Worm (Caenorhabditis elegans) whole organism, L2 larva: Measurements from ENCODE around the gene F54F7.14.

Experiments
- ama-1 ChIP-seq: fragments of 150-350 bp; optimal IDR thresholded peaks from 2 replicates; lab custom pipeline; 2018; ENCODE audit warnings: inconsistent platforms
- ceh-16 ChIP-seq: fragments of 150-350 bp; optimal IDR thresholded peaks from 2 replicates; lab custom pipeline; 2014; ENCODE audit warnings: missing biosample characterization, missing genetic modification characterization
- egl-27 ChIP-seq: sonication (generic microtip); optimal IDR thresholded peaks from 3 replicates; lab custom pipeline; 2017; ENCODE audit warnings: missing biosample characterization, missing genetic modification reagents, missing genetic modification characterization
- elt-1 ChIP-seq: fragments of 150-350 bp; optimal IDR thresholded peaks from 2 replicates; lab custom pipeline; 2014; ENCODE audit warnings: missing biosample characterization, missing genetic modification characterization
- fos-1 ChIP-seq: fragments of 150-350 bp; optimal IDR thresholded peaks from 2 replicates; lab custom pipeline; 2014; ENCODE audit warnings: missing biosample characterization, missing genetic modification characterization
- nhr-129 ChIP-seq: fragments of 150-350 bp; optimal IDR thresholded peaks from 2 replicates; lab custom pipeline; 2014; ENCODE audit warnings: missing biosample characterization, missing genetic modification characterization
- nhr-23 ChIP-seq: fragments of 150-350 bp; optimal IDR thresholded peaks from 2 replicates; lab custom pipeline; 2014; ENCODE audit warnings: missing biosample characterization, missing genetic modification reagents, missing genetic modification characterization
- nhr-77 ChIP-seq: fragments of 150-350 bp; optimal IDR thresholded peaks from 2 replicates; lab custom pipeline; 2014; ENCODE audit warnings: missing biosample characterization, missing genetic modification characterization
- sem-4 ChIP-seq: fragments of 150-350 bp; optimal IDR thresholded peaks from 2 replicates; lab custom pipeline; 2014; ENCODE audit warnings: missing biosample characterization, missing genetic modification reagents, missing genetic modification characterization
- sma-9 ChIP-seq, 2 experiments: fragments of 150-350 bp in 1 of 2; sonication (generic microtip) in 1 of 2; optimal IDR thresholded peaks; 2 replicates each; lab custom pipeline; 2014 to 2016; ENCODE audit warnings: missing genetic modification characterization in 2 of 2, mild to moderate bottlenecking in 1 of 2, missing biosample characterization in 1 of 2, missing compliant biosample characterization in 1 of 2, missing genetic modification reagents in 1 of 2, moderate library complexity in 1 of 2
- snpc-4 ChIP-seq: fragments of 150-350 bp; optimal IDR thresholded peaks from 2 replicates; lab custom pipeline; 2014; ENCODE audit warnings: missing biosample characterization, missing genetic modification characterization
- unc-39 ChIP-seq: fragments of 150-350 bp; optimal IDR thresholded peaks from 2 replicates; lab custom pipeline; 2014; ENCODE audit warnings: missing biosample characterization, missing genetic modification characterization
- unc-55 ChIP-seq: fragments of 150-350 bp; sonication (generic microtip); optimal IDR thresholded peaks from 3 replicates; lab custom pipeline; 2014; ENCODE audit warnings: missing biosample characterization, missing genetic modification reagents, missing genetic modification characterization

DNA sequence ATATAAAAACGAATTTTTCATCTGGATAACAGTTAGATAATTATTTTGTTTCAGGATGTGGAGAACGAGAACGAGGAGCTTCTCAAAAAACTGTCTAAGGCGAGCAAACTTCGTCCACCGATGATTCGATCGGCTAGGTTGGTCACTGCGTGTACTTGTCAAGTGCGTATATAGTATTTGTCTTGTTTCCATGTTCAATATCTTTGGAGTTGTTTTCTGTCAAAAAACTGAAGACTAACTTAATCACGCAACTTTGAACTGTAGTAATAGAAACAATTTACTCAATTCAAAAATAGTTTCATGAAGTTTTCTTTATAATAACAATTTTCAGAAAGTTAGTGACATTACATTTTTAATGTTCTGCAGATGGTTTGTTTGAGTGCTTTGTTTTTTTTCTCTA is 22.0 kb upstream of the F54F7.14 start:
- TF ChIP-seq nhr-77 (tag; lab: Kevin White, UChicago), result no peak
- TF ChIP-seq egl-27 (tag; lab: Kevin White, UChicago), result no peak
- no peak for TF ChIP-seq unc-39
- no peak for TF ChIP-seq unc-55 (GFP tag; lab: Kevin White, UChicago)
- TF ChIP-seq ama-1 (lab: Kevin White, UChicago), result no peak
- TF ChIP-seq sma-9 (GFP tag; optimal IDR thresholded peaks at IDR 0.05; lab: Kevin White, UChicago), result no peak
- no peak for TF ChIP-seq sma-9 (tag; optimal IDR thresholded peaks at IDR 0.05; lab: Kevin White, UChicago)
- TF ChIP-seq ceh-16 (tag; lab: Kevin White, UChicago), result no peak
- TF ChIP-seq nhr-23 (tag; lab: Kevin White, UChicago), result no peak
- TF ChIP-seq nhr-129 (tag; lab: Kevin White, UChicago), result no peak
- TF ChIP-seq sem-4 (tag; lab: Kevin White, UChicago), result no peak
- TF ChIP-seq fos-1 (tag; lab: Kevin White, UChicago), result no peak
- TF ChIP-seq elt-1 (tag; lab: Kevin White, UChicago), result no peak
- no peak for TF ChIP-seq snpc-4 (tag; lab: Kevin White, UChicago)
